Fruit fly (Drosophila melanogaster) whole organism, embryonic: ENCODE data around the gene elgi.

Experiments
- BtbVII ChIP-seq: fragments of 200-800 bp; sonication (Bioruptor generic); optimal IDR thresholded peaks from 3 replicates; lab custom pipeline; 2017; ENCODE audit warnings: missing biosample characterization, mild to moderate bottlenecking, missing genetic modification characterization
- CG10209 ChIP-seq: fragments of 200-800 bp; sonication (Bioruptor generic); optimal IDR thresholded peaks from 3 replicates; lab custom pipeline; 2017; ENCODE audit warnings: missing biosample characterization, mild to moderate bottlenecking, missing genetic modification characterization, missing genetic modification reagents
- CG10274 ChIP-seq: fragments of 200-800 bp; sonication (Bioruptor generic); optimal IDR thresholded peaks from 3 replicates; lab custom pipeline; 2017; ENCODE audit warnings: missing biosample characterization, mild to moderate bottlenecking, missing genetic modification characterization
- CG10462 ChIP-seq: fragments of 200-800 bp; sonication (Bioruptor generic); optimal IDR thresholded peaks from 2 replicates; lab custom pipeline; 2016; ENCODE audit warnings: missing biosample characterization, missing genetic modification characterization
- CG11093 ChIP-seq: fragments of 200-800 bp; sonication (Bioruptor generic); IDR thresholded peaks from 3 replicates; pipeline ENCODE4 v1.3.6; 2022; ENCODE audit warnings: missing biosample characterization, missing genetic modification characterization
- CG11398 ChIP-seq: fragments of 200-800 bp; sonication (Bioruptor generic); optimal IDR thresholded peaks from 2 replicates; lab custom pipeline; 2016; ENCODE audit warnings: missing biosample characterization, missing genetic modification characterization
- CG11695 ChIP-seq: fragments of 200-800 bp; sonication (Bioruptor generic); IDR thresholded peaks from 3 replicates; pipeline ENCODE4 v1.3.6; 2022; ENCODE audit warnings: missing biosample characterization, missing genetic modification characterization
- CG12104 ChIP-seq: fragments of 200-800 bp; sonication (Bioruptor generic); optimal IDR thresholded peaks from 3 replicates; lab custom pipeline; 2016; ENCODE audit warnings: missing biosample characterization, missing genetic modification characterization
- CG12299 ChIP-seq: fragments of 200-800 bp; sonication (Bioruptor generic); optimal IDR thresholded peaks from 2 replicates; lab custom pipeline; 2018; ENCODE audit warnings: missing biosample characterization, mild to moderate bottlenecking, missing genetic modification characterization
- CG13424 ChIP-seq: fragments of 200-800 bp; sonication (Bioruptor generic); optimal IDR thresholded peaks from 2 replicates; lab custom pipeline; 2019; ENCODE audit warnings: missing biosample characterization, mild to moderate bottlenecking, missing genetic modification characterization, moderate library complexity
- CG15479 ChIP-seq: fragments of 200-800 bp; sonication (Bioruptor generic); optimal IDR thresholded peaks from 3 replicates; lab custom pipeline; 2019; ENCODE audit warnings: missing biosample characterization, mild to moderate bottlenecking, missing genetic modification characterization, moderate library complexity
- CG15514 ChIP-seq: fragments of 200-800 bp; sonication (Bioruptor generic); optimal IDR thresholded peaks from 3 replicates; lab custom pipeline; 2017; ENCODE audit warnings: missing biosample characterization, missing genetic modification characterization, mild to moderate bottlenecking, moderate library complexity, missing genetic modification reagents
- CG17361 ChIP-seq: fragments of 200-800 bp; sonication (Bioruptor generic); IDR thresholded peaks from 3 replicates; pipeline ENCODE4 v1.3.6; 2022; ENCODE audit warnings: missing biosample characterization, missing genetic modification characterization
- CG17385 ChIP-seq: fragments of 200-800 bp; sonication (Bioruptor generic); optimal IDR thresholded peaks from 3 replicates; lab custom pipeline; 2018; ENCODE audit warnings: missing biosample characterization, mild to moderate bottlenecking, missing genetic modification characterization
- CG17612 ChIP-seq: fragments of 200-800 bp; sonication (Bioruptor generic); IDR thresholded peaks from 2 replicates; pipeline ENCODE4 v1.3.6; 2022; ENCODE audit warnings: missing biosample characterization, missing genetic modification characterization
- CG17829 ChIP-seq: fragments of 200-800 bp; optimal IDR thresholded peaks from 2 replicates; lab custom pipeline; 2019; ENCODE audit warnings: missing biosample characterization, mild to moderate bottlenecking, missing genetic modification characterization, moderate library complexity
- CG2129 ChIP-seq: fragments of 200-800 bp; sonication (Bioruptor generic); IDR thresholded peaks from 2 replicates; pipeline ENCODE4 v1.3.6; 2022; ENCODE audit warnings: missing biosample characterization, missing genetic modification characterization; ENCODE audit not compliant: partially characterized antibody
- CG32767 ChIP-seq: fragments of 200-800 bp; sonication (Bioruptor generic); IDR thresholded peaks from 2 replicates; pipeline ENCODE4 v1.3.6; 2022; ENCODE audit warnings: missing biosample characterization, missing genetic modification characterization
- CG34422 ChIP-seq: fragments of 200-800 bp; sonication (Bioruptor generic); IDR thresholded peaks from 3 replicates; pipeline ENCODE4 v1.3.6; 2022; ENCODE audit warnings: missing biosample characterization, missing genetic modification characterization
- CTCF ChIP-seq: fragments of 200-800 bp; sonication (Bioruptor generic); optimal IDR thresholded peaks from 2 replicates; lab custom pipeline; 2017; ENCODE audit warnings: missing biosample characterization, mild to moderate bottlenecking, missing genetic modification characterization, moderate library complexity
- D ChIP-seq, 2 experiments: fragments of 200-800 bp in 1 of 2; fragments of >200 bp in 1 of 2; sonication (Bioruptor generic) in 1 of 2; optimal IDR thresholded peaks; 2 replicates in 1 of 2; 3 replicates in 1 of 2; lab custom pipeline; 2017; ENCODE audit warnings: mild to moderate bottlenecking in 1 of 2, missing biosample characterization in 1 of 2, missing genetic modification characterization in 1 of 2, missing genetic modification reagents in 1 of 2
- Dfd ChIP-seq, 2 experiments: fragments of >200 bp; optimal IDR thresholded peaks; 2 replicates each; lab custom pipeline; 2017; ENCODE audit warnings: missing biosample characterization in 2 of 2, missing genetic modification characterization in 2 of 2
- ERR ChIP-seq: fragments of 200-800 bp; sonication (Bioruptor generic); optimal IDR thresholded peaks from 2 replicates; lab custom pipeline; 2016; ENCODE audit warnings: missing biosample characterization, missing genetic modification characterization
- Gsc ChIP-seq: fragments of 200-800 bp; sonication (Bioruptor generic); IDR thresholded peaks from 2 replicates; pipeline ENCODE4 v1.3.6; 2022; ENCODE audit warnings: missing biosample characterization, missing genetic modification characterization
- HmgZ ChIP-seq: fragments of 200-800 bp; sonication (Bioruptor generic); optimal IDR thresholded peaks from 2 replicates; lab custom pipeline; 2018; ENCODE audit warnings: missing biosample characterization, mild to moderate bottlenecking, missing genetic modification characterization
- Hr39 ChIP-seq: fragments of >200 bp; optimal IDR thresholded peaks from 2 replicates; lab custom pipeline; 2017
- Hr78 ChIP-seq, 2 experiments: fragments of 200-800 bp in 1 of 2; fragments of >200 bp in 1 of 2; sonication (Bioruptor generic) in 1 of 2; optimal IDR thresholded peaks; 2 replicates each; lab custom pipeline; 2017 to 2019; ENCODE audit warnings: missing biosample characterization in 2 of 2, missing genetic modification characterization in 2 of 2, mild to moderate bottlenecking in 1 of 2, moderate library complexity in 1 of 2
- Hsf ChIP-seq: fragments of 200-800 bp; sonication (Bioruptor generic); optimal IDR thresholded peaks from 3 replicates; lab custom pipeline; 2016; ENCODE audit warnings: missing biosample characterization, missing genetic modification characterization
- Lhr ChIP-seq: fragments of 200-800 bp; sonication (Bioruptor generic); optimal IDR thresholded peaks from 3 replicates; lab custom pipeline; 2017; ENCODE audit warnings: mild to moderate bottlenecking, missing biosample characterization, missing genetic modification reagents, missing genetic modification characterization
- MESR4 ChIP-seq: fragments of 200-800 bp; sonication (Bioruptor generic); optimal IDR thresholded peaks from 2 replicates; lab custom pipeline; 2018; ENCODE audit warnings: missing biosample characterization, mild to moderate bottlenecking, missing genetic modification characterization, moderate library complexity
- Mad ChIP-seq: fragments of 200-800 bp; sonication (Bioruptor generic); optimal IDR thresholded peaks from 2 replicates; lab custom pipeline; 2016; ENCODE audit warnings: missing biosample characterization, missing genetic modification characterization
- Poxn ChIP-seq: fragments of 200-800 bp; sonication (Bioruptor generic); IDR thresholded peaks from 2 replicates; pipeline ENCODE4 v1.3.6; 2022; ENCODE audit warnings: missing biosample characterization, missing genetic modification characterization
- bbx ChIP-seq: fragments of 200-800 bp; sonication (Bioruptor generic); IDR thresholded peaks from 2 replicates; pipeline ENCODE4 v1.3.6; 2022; ENCODE audit warnings: missing biosample characterization, missing genetic modification characterization; ENCODE audit not compliant: partially characterized antibody
- bigmax ChIP-seq: fragments of 200-800 bp; sonication (Bioruptor generic); optimal IDR thresholded peaks from 2 replicates; lab custom pipeline; 2018; ENCODE audit warnings: missing biosample characterization, mild to moderate bottlenecking, missing genetic modification characterization
- chinmo ChIP-seq: fragments of 200-800 bp; sonication (Bioruptor generic); IDR thresholded peaks from 4 replicates; pipeline ENCODE4 v1.3.6; 2022; ENCODE audit warnings: missing biosample characterization, missing genetic modification characterization; ENCODE audit not compliant: partially characterized antibody
- en ChIP-seq: fragments of 200-800 bp; sonication (Bioruptor generic); optimal IDR thresholded peaks from 2 replicates; lab custom pipeline; 2016; ENCODE audit warnings: missing biosample characterization, missing genetic modification characterization
- ftz-f1 ChIP-seq: fragments of 200-800 bp; sonication (Bioruptor generic); optimal IDR thresholded peaks from 2 replicates; lab custom pipeline; 2016; ENCODE audit warnings: missing biosample characterization, missing genetic modification characterization
- hkb ChIP-seq, 2 experiments: fragments of 200-800 bp in 1 of 2; fragments of >200 bp in 1 of 2; sonication (Bioruptor generic) in 1 of 2; IDR thresholded peaks in 1 of 2; optimal IDR thresholded peaks in 1 of 2; 2 replicates each; pipeline versions ENCODE4 v1.3.6 to Lab custom; 2017 to 2022; ENCODE audit warnings: missing biosample characterization in 1 of 2, missing genetic modification characterization in 1 of 2
- kni ChIP-seq: fragments of 200-800 bp; sonication (Bioruptor generic); optimal IDR thresholded peaks from 3 replicates; lab custom pipeline; 2017; ENCODE audit warnings: mild to moderate bottlenecking, missing biosample characterization, missing genetic modification reagents, missing genetic modification characterization
- lilli ChIP-seq: fragments of 200-800 bp; sonication (Bioruptor generic); optimal IDR thresholded peaks from 3 replicates; lab custom pipeline; 2016; ENCODE audit warnings: missing biosample characterization, missing genetic modification characterization
- mam ChIP-seq: fragments of 200-800 bp; sonication (Bioruptor generic); optimal IDR thresholded peaks from 3 replicates; lab custom pipeline; 2016; ENCODE audit warnings: missing biosample characterization, missing genetic modification characterization
- pho ChIP-seq: fragments of 200-800 bp; sonication (Bioruptor generic); optimal IDR thresholded peaks from 2 replicates; lab custom pipeline; 2016; ENCODE audit warnings: missing biosample characterization, missing genetic modification characterization
- pzg ChIP-seq: fragments of 200-800 bp; sonication (Bioruptor generic); optimal IDR thresholded peaks from 3 replicates; lab custom pipeline; 2018; ENCODE audit warnings: missing biosample characterization, mild to moderate bottlenecking, missing genetic modification characterization, moderate library complexity
- sd ChIP-seq: fragments of 200-800 bp; sonication (Bioruptor generic); optimal IDR thresholded peaks from 3 replicates; lab custom pipeline; 2018; ENCODE audit warnings: missing biosample characterization, mild to moderate bottlenecking, missing genetic modification characterization, moderate library complexity
- sob ChIP-seq: fragments of 200-800 bp; sonication (Bioruptor generic); IDR thresholded peaks from 2 replicates; pipeline ENCODE4 v1.3.6; 2022; ENCODE audit warnings: missing biosample characterization, missing genetic modification characterization
- sqz ChIP-seq: fragments of 200-800 bp; sonication (Bioruptor generic); optimal IDR thresholded peaks from 3 replicates; lab custom pipeline; 2018; ENCODE audit warnings: missing biosample characterization, mild to moderate bottlenecking, missing genetic modification characterization
- trem ChIP-seq: fragments of 200-800 bp; optimal IDR thresholded peaks from 3 replicates; lab custom pipeline; 2019; ENCODE audit warnings: missing biosample characterization, mild to moderate bottlenecking, missing genetic modification characterization, moderate library complexity
- ttk ChIP-seq: fragments of 200-800 bp; sonication (Bioruptor generic); IDR thresholded peaks from 2 replicates; pipeline ENCODE4 v2.1.2; 2022; ENCODE audit warnings: missing biosample characterization, missing genetic modification characterization
- tup ChIP-seq: fragments of 200-800 bp; sonication (Bioruptor generic); optimal IDR thresholded peaks from 2 replicates; lab custom pipeline; 2016; ENCODE audit warnings: missing biosample characterization, mild to moderate bottlenecking, missing genetic modification characterization, moderate library complexity
- vvl ChIP-seq: fragments of 200-800 bp; sonication (Bioruptor generic); IDR thresholded peaks from 2 replicates; pipeline ENCODE4 v1.3.6; 2022; ENCODE audit warnings: missing biosample characterization, missing genetic modification characterization

elgi gene

dm6 chr3L:15988039-15988546, 31.7 kb downstream of the elgi start, which contains the start of gene Hip14 (continued):
- TF ChIP-seq D (optimal IDR thresholded peaks at IDR 0.05; lab: Kevin White, UChicago) (peak; percentile 62), D (GFP tag; optimal IDR thresholded peaks at IDR 0.05; lab: Kevin White, UChicago) (no peak), CG17612 (no peak), CG15514 (peak; percentile 31), Hsf (GFP tag; lab: Kevin White, UChicago) (no peak), chinmo (GFP tag; lab: Robert Waterston, UW) (no peak), bigmax (GFP tag; lab: Kevin White, UChicago) (no peak), mam (GFP tag; lab: Kevin White, UChicago) (no peak), hkb (optimal IDR thresholded peaks at IDR 0.05; lab: Kevin White, UChicago) (no peak), hkb (GFP tag; IDR thresholded peaks at IDR 0.05; lab: Robert Waterston, UW) (no peak), CG12299 (tag; lab: Kevin White, UChicago) (no peak), ttk (no peak), CG32767 (0 out of 2 replicates have a peak, but pooled peaks have one; percentile 13), bbx (GFP tag; lab: Robert Waterston, UW) (peak; percentile 64), Poxn (GFP tag; lab: Robert Waterston, UW) (no peak), CG11398 (GFP tag; lab: Kevin White, UChicago) (no peak), CG17361 (0 out of 3 replicates have a peak, but pooled peaks have one; percentile 36), MESR4 (GFP tag; lab: Kevin White, UChicago) (peak; percentile 98), CG15479 (peak; percentile 56), Dfd (GFP tag; optimal IDR thresholded peaks at IDR 0.05; lab: Kevin White, UChicago) (no peak), Gsc (GFP tag; lab: Robert Waterston, UW) (no peak), Mad (GFP tag; lab: Kevin White, UChicago) (no peak), vvl (GFP tag; lab: Robert Waterston, UW) (peak; percentile 39), ftz-f1 (GFP tag; lab: Kevin White, UChicago) (peak; percentile 20), lilli (peak; percentile 8), en (GFP tag; lab: Kevin White, UChicago) (no peak), trem (tag; lab: Kevin White, UChicago) (peak; percentile 64), CG10462 (GFP tag; lab: Kevin White, UChicago) (no peak), CG12104 (peak; percentile 55), BtbVII (peak; percentile 4), ERR (peak; percentile 10), CG34422 (GFP tag; lab: Robert Waterston, UW) (peak; percentile 78; the same call in 2 of the 3 replicates), sqz (GFP tag; lab: Kevin White, UChicago) (no peak), Hr78 (GFP tag; optimal IDR thresholded peaks at IDR 0.05; lab: Kevin White, UChicago) (no peak), Hr39 (lab: Kevin White, UChicago) (no peak), CG11695 (no peak), CG10209 (no peak), CG10274 (GFP tag; lab: Kevin White, UChicago) (no peak), kni (no peak), pzg (GFP tag; lab: Kevin White, UChicago) (peak; percentile 52), CG11093 (no peak), pho (GFP tag; lab: Kevin White, UChicago) (no peak), CG13424 (tag; lab: Kevin White, UChicago) (peak; percentile 28), tup (GFP tag; lab: Kevin White, UChicago) (no peak), sob (GFP tag; lab: Robert Waterston, UW) (peak; percentile 28; the same call in 1 of the 2 replicates), sd (peak; percentile 86), Lhr (peak; percentile 42), CG17829 (peak; percentile 28), CG2129 (GFP tag; lab: Robert Waterston, UW) (no peak), HmgZ (peak; percentile 18), CG17385 (GFP tag; lab: Kevin White, UChicago) (no peak), CTCF (peak; percentile 18)
